Fruit fly (Drosophila melanogaster): ENCODE results near the gene CG3652.

DNA sequence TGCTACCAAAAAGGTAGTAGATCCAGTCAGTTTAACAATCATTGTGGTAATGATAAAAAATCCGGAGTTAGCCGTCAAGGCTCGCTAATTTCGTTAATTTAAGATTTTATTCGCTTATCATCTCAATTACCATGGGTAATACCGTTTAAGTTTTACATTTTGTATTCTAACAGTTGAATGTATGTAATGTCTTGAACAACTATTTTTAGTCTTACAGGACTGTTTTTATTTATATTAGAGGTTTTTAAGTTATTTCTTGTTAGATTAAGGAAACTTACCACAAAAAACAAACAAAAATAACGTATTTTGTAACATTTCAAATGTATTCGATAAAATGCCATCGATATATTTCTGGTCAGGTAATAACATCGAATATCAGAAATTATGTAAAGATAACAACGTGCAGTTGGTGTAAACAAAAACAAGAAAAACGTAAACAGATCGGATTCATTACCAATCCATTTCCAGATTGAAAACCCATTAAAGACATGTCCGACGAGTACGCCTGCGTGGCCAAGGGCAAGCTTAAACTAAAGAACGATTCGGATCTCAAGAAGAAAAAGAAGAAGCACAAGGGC is 48.4 kb upstream of the CG3652 start, which contains the start of the genes Sfp24F and CG15432:
- no peak for TF ChIP-seq CG5204 (GFP tag; optimal IDR thresholded peaks at IDR 0.05)
- TF ChIP-seq bab1 (GFP tag; optimal IDR thresholded peaks at IDR 0.05): peak; percentile 9
- TF ChIP-seq kay (GFP tag; ENCODE audit: borderline replicate concordance): no peak
- no peak for TF ChIP-seq toe (GFP tag; optimal IDR thresholded peaks at IDR 0.05)
- no peak for TF ChIP-seq cic (GFP tag; optimal IDR thresholded peaks at IDR 0.05)
- no peak for TF ChIP-seq CG7101 (tag; optimal IDR thresholded peaks at IDR 0.05)
